Fruit fly (Drosophila melanogaster) whole organism, embryonic: Measurements from ENCODE around the gene CG32260.

ENCODE experiments used
- ATbp ChIP-seq: fragments of 200-800 bp; sonication (Bioruptor generic); optimal IDR thresholded peaks from 2 replicates; lab custom pipeline; 2017; ENCODE audit warnings: missing biosample characterization, mild to moderate bottlenecking, missing genetic modification characterization, missing genetic modification reagents
- Blimp-1 ChIP-seq: fragments of 200-800 bp; sonication (Bioruptor generic); optimal IDR thresholded peaks from 3 replicates; lab custom pipeline; 2018; ENCODE audit warnings: missing biosample characterization, missing genetic modification characterization, mild to moderate bottlenecking, moderate library complexity, missing genetic modification reagents
- BtbVII ChIP-seq: fragments of 200-800 bp; sonication (Bioruptor generic); optimal IDR thresholded peaks from 3 replicates; lab custom pipeline; 2017; ENCODE audit warnings: missing biosample characterization, mild to moderate bottlenecking, missing genetic modification characterization
- C15 ChIP-seq: fragments of 200-800 bp; sonication (Bioruptor generic); IDR thresholded peaks from 3 replicates; pipeline ENCODE4 v1.3.6; 2022; ENCODE audit warnings: missing biosample characterization, missing genetic modification characterization
- CG10366 ChIP-seq: fragments of 200-800 bp; sonication (Bioruptor generic); IDR thresholded peaks from 2 replicates; pipeline ENCODE4 v1.3.6; 2022; ENCODE audit warnings: missing biosample characterization, missing genetic modification characterization
- CG10462 ChIP-seq: fragments of 200-800 bp; sonication (Bioruptor generic); optimal IDR thresholded peaks from 2 replicates; lab custom pipeline; 2016; ENCODE audit warnings: missing biosample characterization, missing genetic modification characterization
- CG10565 ChIP-seq: fragments of 200-800 bp; sonication (Bioruptor generic); optimal IDR thresholded peaks from 3 replicates; lab custom pipeline; 2016; ENCODE audit warnings: missing biosample characterization, mild to moderate bottlenecking, missing genetic modification characterization
- CG10979 ChIP-seq: fragments of 200-800 bp; sonication (Bioruptor generic); optimal IDR thresholded peaks from 2 replicates; lab custom pipeline; 2018; ENCODE audit warnings: missing biosample characterization, mild to moderate bottlenecking, missing genetic modification characterization, moderate library complexity
- CG11504 ChIP-seq: fragments of 200-800 bp; sonication (Bioruptor generic); optimal IDR thresholded peaks from 3 replicates; lab custom pipeline; 2019; ENCODE audit warnings: missing biosample characterization, mild to moderate bottlenecking, missing genetic modification characterization, moderate library complexity
- CG13287 ChIP-seq: fragments of 200-800 bp; sonication (Bioruptor generic); IDR thresholded peaks from 2 replicates; pipeline ENCODE4 v1.3.6; 2022; ENCODE audit warnings: missing biosample characterization, missing genetic modification characterization; ENCODE audit not compliant: partially characterized antibody
- CG14667 ChIP-seq: fragments of 200-800 bp; sonication (Bioruptor generic); IDR thresholded peaks from 2 replicates; pipeline ENCODE4 v1.3.6; 2022; ENCODE audit warnings: missing biosample characterization, missing genetic modification characterization
- CG15514 ChIP-seq: fragments of 200-800 bp; sonication (Bioruptor generic); optimal IDR thresholded peaks from 3 replicates; lab custom pipeline; 2017; ENCODE audit warnings: missing biosample characterization, missing genetic modification characterization, mild to moderate bottlenecking, moderate library complexity, missing genetic modification reagents
- CG17361 ChIP-seq: fragments of 200-800 bp; sonication (Bioruptor generic); IDR thresholded peaks from 3 replicates; pipeline ENCODE4 v1.3.6; 2022; ENCODE audit warnings: missing biosample characterization, missing genetic modification characterization
- CG18764 ChIP-seq: fragments of 200-800 bp; sonication (Bioruptor generic); optimal IDR thresholded peaks from 3 replicates; lab custom pipeline; 2016; ENCODE audit warnings: missing biosample characterization, missing genetic modification characterization
- CG31224 ChIP-seq: fragments of 200-800 bp; sonication (Bioruptor generic); IDR thresholded peaks from 2 replicates; pipeline ENCODE4 v1.3.6; 2022; ENCODE audit warnings: missing biosample characterization, missing genetic modification characterization
- CG3407 ChIP-seq: fragments of 200-800 bp; sonication (Bioruptor generic); optimal IDR thresholded peaks from 2 replicates; lab custom pipeline; 2018; ENCODE audit warnings: missing biosample characterization, mild to moderate bottlenecking, missing genetic modification characterization
- CG4730 ChIP-seq: fragments of 200-800 bp; sonication (Bioruptor generic); IDR thresholded peaks from 2 replicates; pipeline ENCODE4 v1.3.6; 2022; ENCODE audit warnings: missing biosample characterization, missing genetic modification characterization
- CG6683 ChIP-seq: fragments of 200-800 bp; sonication (Bioruptor generic); optimal IDR thresholded peaks from 2 replicates; lab custom pipeline; 2017; ENCODE audit warnings: missing biosample characterization, mild to moderate bottlenecking, missing genetic modification characterization, missing genetic modification reagents
- CG7271 ChIP-seq: fragments of 200-800 bp; sonication (Bioruptor generic); optimal IDR thresholded peaks from 2 replicates; lab custom pipeline; 2018; ENCODE audit warnings: missing biosample characterization, mild to moderate bottlenecking, missing genetic modification characterization, moderate library complexity
- CG7987 ChIP-seq: fragments of 200-800 bp; sonication (Bioruptor generic); optimal IDR thresholded peaks from 2 replicates; lab custom pipeline; 2018; ENCODE audit warnings: missing biosample characterization, mild to moderate bottlenecking, missing genetic modification characterization, moderate library complexity
- CG8765 ChIP-seq: fragments of 200-800 bp; sonication (Bioruptor generic); IDR thresholded peaks from 2 replicates; pipeline ENCODE4 v1.3.6; 2022; ENCODE audit warnings: missing biosample characterization, missing genetic modification characterization
- CG8944 ChIP-seq: fragments of 200-800 bp; sonication (Bioruptor generic); optimal IDR thresholded peaks from 3 replicates; lab custom pipeline; 2016; ENCODE audit warnings: missing biosample characterization, missing genetic modification characterization
- CG9817 ChIP-seq: fragments of 200-800 bp; sonication (Bioruptor generic); optimal IDR thresholded peaks from 2 replicates; lab custom pipeline; 2018; ENCODE audit warnings: missing biosample characterization, mild to moderate bottlenecking, missing genetic modification characterization, moderate library complexity
- Dek ChIP-seq: fragments of 200-800 bp; sonication (Bioruptor generic); optimal IDR thresholded peaks from 3 replicates; lab custom pipeline; 2019; ENCODE audit warnings: missing biosample characterization, mild to moderate bottlenecking, missing genetic modification characterization, moderate library complexity
- H2.0 ChIP-seq: fragments of 200-800 bp; sonication (Bioruptor generic); IDR thresholded peaks from 2 replicates; pipeline ENCODE4 v1.3.6; 2022; ENCODE audit warnings: missing biosample characterization, missing genetic modification characterization
- HHEX ChIP-seq: fragments of 200-800 bp; sonication (Bioruptor generic); optimal IDR thresholded peaks from 3 replicates; lab custom pipeline; 2017; ENCODE audit warnings: missing biosample characterization, mild to moderate bottlenecking, missing genetic modification characterization, missing genetic modification reagents
- Hr51 ChIP-seq, 2 experiments: fragments of 200-800 bp; sonication (Bioruptor generic); optimal IDR thresholded peaks; 2 replicates in 1 of 2; 3 replicates in 1 of 2; lab custom pipeline; 2016 to 2018; ENCODE audit warnings: missing biosample characterization in 2 of 2, missing genetic modification characterization in 2 of 2, mild to moderate bottlenecking in 1 of 2, moderate library complexity in 1 of 2
- NFAT ChIP-seq: fragments of 200-800 bp; sonication (Bioruptor generic); IDR thresholded peaks from 2 replicates; pipeline ENCODE4 v1.3.6; 2022; ENCODE audit warnings: missing biosample characterization, missing genetic modification characterization
- Nf-YC ChIP-seq: fragments of 200-800 bp; optimal IDR thresholded peaks from 3 replicates; lab custom pipeline; 2019; ENCODE audit warnings: missing biosample characterization, mild to moderate bottlenecking, missing genetic modification characterization, moderate library complexity
- Sin3A ChIP-seq: fragments of >200 bp; optimal IDR thresholded peaks from 2 replicates; lab custom pipeline; 2018
- Ssrp ChIP-seq: fragments of 200-800 bp; sonication (Bioruptor generic); optimal IDR thresholded peaks from 2 replicates; lab custom pipeline; 2018; ENCODE audit warnings: missing biosample characterization, mild to moderate bottlenecking, missing genetic modification characterization, moderate library complexity
- chm ChIP-seq: fragments of 200-800 bp; sonication (Bioruptor generic); IDR thresholded peaks from 2 replicates; pipeline ENCODE4 v1.3.6; 2022; ENCODE audit warnings: missing biosample characterization, missing genetic modification characterization
- chn ChIP-seq: fragments of 200-800 bp; sonication (Bioruptor generic); optimal IDR thresholded peaks from 2 replicates; lab custom pipeline; 2016; ENCODE audit warnings: missing biosample characterization, missing genetic modification characterization
- fd102C ChIP-seq: fragments of 200-800 bp; sonication (Bioruptor generic); optimal IDR thresholded peaks from 2 replicates; lab custom pipeline; 2018; ENCODE audit warnings: missing biosample characterization, mild to moderate bottlenecking, missing genetic modification characterization, moderate library complexity
- ftz-f1 ChIP-seq: fragments of 200-800 bp; sonication (Bioruptor generic); optimal IDR thresholded peaks from 2 replicates; lab custom pipeline; 2016; ENCODE audit warnings: missing biosample characterization, missing genetic modification characterization
- lbe ChIP-seq: fragments of 200-800 bp; sonication (Bioruptor generic); optimal IDR thresholded peaks from 2 replicates; lab custom pipeline; 2016; ENCODE audit warnings: missing biosample characterization, mild to moderate bottlenecking, missing genetic modification characterization
- nerfin-1 ChIP-seq: fragments of 200-800 bp; sonication (Bioruptor generic); optimal IDR thresholded peaks from 3 replicates; lab custom pipeline; 2019; ENCODE audit warnings: missing biosample characterization, mild to moderate bottlenecking, missing genetic modification characterization, moderate library complexity
- oc ChIP-seq: fragments of 200-800 bp; sonication (Bioruptor generic); optimal IDR thresholded peaks from 2 replicates; lab custom pipeline; 2018; ENCODE audit warnings: missing biosample characterization, mild to moderate bottlenecking, missing genetic modification characterization, moderate library complexity
- peb ChIP-seq: fragments of 200-800 bp; sonication (Bioruptor generic); IDR thresholded peaks from 2 replicates; pipeline ENCODE4 v1.3.6; 2022; ENCODE audit warnings: missing biosample characterization, missing genetic modification characterization
- pita ChIP-seq: fragments of 200-800 bp; sonication (Bioruptor generic); optimal IDR thresholded peaks from 2 replicates; lab custom pipeline; 2017; ENCODE audit warnings: missing biosample characterization, mild to moderate bottlenecking, missing genetic modification characterization
- salm ChIP-seq: fragments of 200-800 bp; sonication (Bioruptor generic); optimal IDR thresholded peaks from 2 replicates; lab custom pipeline; 2018; ENCODE audit warnings: missing biosample characterization, mild to moderate bottlenecking, missing genetic modification characterization
- ssp ChIP-seq: fragments of 200-800 bp; sonication (Bioruptor generic); IDR thresholded peaks from 2 replicates; pipeline ENCODE4 v1.3.6; 2022; ENCODE audit warnings: missing biosample characterization, missing genetic modification characterization
- tio ChIP-seq: fragments of 200-800 bp; sonication (Bioruptor generic); optimal IDR thresholded peaks from 2 replicates; lab custom pipeline; 2017; ENCODE audit warnings: missing biosample characterization, missing genetic modification characterization, inconsistent platforms
- tll ChIP-seq, 2 experiments: fragments of 200-800 bp in 1 of 2; fragments of >200 bp in 1 of 2; sonication (Bioruptor generic) in 1 of 2; optimal IDR thresholded peaks; 2 replicates each; lab custom pipeline; 2017 to 2019; ENCODE audit warnings: missing biosample characterization in 2 of 2, missing genetic modification characterization in 2 of 2, mild to moderate bottlenecking in 1 of 2, moderate library complexity in 1 of 2
- toy ChIP-seq: fragments of 200-800 bp; sonication (Bioruptor generic); IDR thresholded peaks from 2 replicates; pipeline ENCODE4 v1.3.6; 2022; ENCODE audit warnings: missing biosample characterization, missing genetic modification characterization
- unc-4 ChIP-seq: fragments of 200-800 bp; sonication (Bioruptor generic); IDR thresholded peaks from 2 replicates; pipeline ENCODE4 v1.3.6; 2022; ENCODE audit warnings: missing biosample characterization, missing genetic modification characterization; ENCODE audit not compliant: partially characterized antibody
- vvl ChIP-seq: fragments of 200-800 bp; sonication (Bioruptor generic); IDR thresholded peaks from 2 replicates; pipeline ENCODE4 v1.3.6; 2022; ENCODE audit warnings: missing biosample characterization, missing genetic modification characterization
- wor ChIP-seq: fragments of 200-800 bp; sonication (Bioruptor generic); IDR thresholded peaks from 2 replicates; pipeline ENCODE4 v1.3.6; 2022; ENCODE audit warnings: missing biosample characterization, missing genetic modification characterization
- z ChIP-seq: fragments of 200-800 bp; sonication (Bioruptor generic); IDR thresholded peaks from 3 replicates; pipeline ENCODE4 v1.3.6; 2022; ENCODE audit warnings: missing biosample characterization, missing genetic modification characterization

Gene CG32260

DNA sequence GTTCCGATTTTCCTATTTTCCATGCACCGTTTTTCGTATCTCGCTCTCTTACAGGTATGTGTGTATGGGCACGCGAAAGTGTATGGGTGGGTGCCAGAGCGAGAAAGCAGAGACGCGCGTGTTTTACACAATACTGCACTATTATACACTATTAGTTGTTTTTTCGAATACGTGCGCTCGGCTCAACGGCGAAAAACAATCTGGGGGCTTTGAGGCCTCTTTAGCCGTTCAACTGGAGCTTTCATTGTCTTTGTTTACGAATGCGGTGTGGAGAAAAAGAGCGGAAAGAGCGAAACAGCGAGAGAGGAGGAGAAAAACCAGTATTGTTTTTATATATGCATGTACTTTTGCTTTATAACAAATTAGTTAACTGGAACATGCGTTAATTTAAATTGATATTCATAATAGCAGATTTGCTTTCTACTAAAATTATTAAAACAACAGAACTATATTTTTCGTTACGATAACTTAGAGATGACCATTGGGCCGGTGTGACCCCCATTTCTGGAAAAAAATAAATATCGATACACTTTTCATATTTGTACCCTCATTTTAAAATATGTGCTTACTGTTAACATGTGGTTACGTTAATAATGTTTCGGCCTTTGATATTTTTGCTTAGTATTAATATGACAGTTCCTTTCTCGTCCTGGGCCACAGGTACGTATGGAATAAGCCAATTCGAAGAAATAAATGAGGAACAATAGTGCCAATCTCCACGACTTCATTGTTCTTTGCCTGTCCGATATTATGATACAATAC is 39.5 kb upstream of the CG32260 start, which contains the start of gene CG14995 (continued):
- TF ChIP-seq Blimp-1 (GFP tag; lab: Kevin White, UChicago): peak; percentile 15
- TF ChIP-seq Ssrp (tag; lab: Kevin White, UChicago): no peak
- TF ChIP-seq CG10462 (GFP tag; lab: Kevin White, UChicago): no peak
- TF ChIP-seq CG14667: no peak
- TF ChIP-seq CG7987: peak; percentile 56
- TF ChIP-seq wor (GFP tag; lab: Robert Waterston, UW): no peak
- TF ChIP-seq vvl (GFP tag; lab: Robert Waterston, UW): peak; percentile 49; the same call in 1 of the 2 replicates
- TF ChIP-seq Hr51 (GFP tag; optimal IDR thresholded peaks at IDR 0.05; lab: Kevin White, UChicago): no peak
- TF ChIP-seq z: no peak
- no peak for TF ChIP-seq Sin3A (lab: Kevin White, UChicago)
- no peak for TF ChIP-seq C15
- no peak for TF ChIP-seq CG6683 (GFP tag; lab: Kevin White, UChicago)
- no peak for TF ChIP-seq CG3407
- TF ChIP-seq CG10565 (GFP tag; lab: Kevin White, UChicago): no peak
- peak; percentile 31 for TF ChIP-seq CG15514 (GFP tag; lab: Kevin White, UChicago)
- TF ChIP-seq ssp (GFP tag; lab: Robert Waterston, UW): no peak
- TF ChIP-seq toy (GFP tag; lab: Robert Waterston, UW): no peak
- TF ChIP-seq nerfin-1 (tag; lab: Kevin White, UChicago): peak; percentile 97
- TF ChIP-seq salm (tag; lab: Kevin White, UChicago): peak; percentile 21
- TF ChIP-seq ATbp (GFP tag; lab: Kevin White, UChicago): no peak
- TF ChIP-seq CG13287 (GFP tag; lab: Robert Waterston, UW): peak; percentile 69
- peak; percentile 79 for TF ChIP-seq BtbVII (GFP tag; lab: Kevin White, UChicago)
- peak; percentile 31 for TF ChIP-seq Nf-YC (tag; lab: Kevin White, UChicago)
- TF ChIP-seq CG4730 (GFP tag; lab: Robert Waterston, UW): no peak
- no peak for TF ChIP-seq fd102C (GFP tag; lab: Kevin White, UChicago)
- TF ChIP-seq chn (GFP tag; lab: Kevin White, UChicago): no peak
- no peak for TF ChIP-seq CG9817 (tag; lab: Kevin White, UChicago)
- peak; percentile 67 for TF ChIP-seq oc (tag; lab: Kevin White, UChicago)
- TF ChIP-seq tll (GFP tag; optimal IDR thresholded peaks at IDR 0.05; lab: Kevin White, UChicago): no peak
- TF ChIP-seq CG10979 (tag; lab: Kevin White, UChicago): peak; percentile 8
- TF ChIP-seq CG31224: no peak
- TF ChIP-seq tio (GFP tag; lab: Kevin White, UChicago): no peak
- TF ChIP-seq CG7271: no peak
- TF ChIP-seq CG8944 (GFP tag; lab: Kevin White, UChicago): no peak
- TF ChIP-seq CG18764 (GFP tag; lab: Kevin White, UChicago): no peak
- peak; percentile 72 for TF ChIP-seq unc-4 (GFP tag; lab: Robert Waterston, UW)
- no peak for TF ChIP-seq CG10366 (GFP tag; lab: Robert Waterston, UW)
- peak; percentile 65 for TF ChIP-seq lbe (GFP tag; lab: Kevin White, UChicago)
- TF ChIP-seq H2.0: no peak
- peak; percentile 14 for TF ChIP-seq CG11504 (tag; lab: Kevin White, UChicago)
- no peak for TF ChIP-seq NFAT (GFP tag; lab: Robert Waterston, UW)
- TF ChIP-seq pita (GFP tag; lab: Kevin White, UChicago): no peak
- TF ChIP-seq HHEX (GFP tag; lab: Kevin White, UChicago): peak; percentile 7
- peak; percentile 16 for TF ChIP-seq ftz-f1
- peak; percentile 74; the same call in 1 of the 2 replicates for TF ChIP-seq chm (GFP tag; lab: Robert Waterston, UW)
- no peak for TF ChIP-seq CG17361 (GFP tag; lab: Robert Waterston, UW)
- no peak for TF ChIP-seq Dek
- no peak for TF ChIP-seq CG8765 (GFP tag; lab: Robert Waterston, UW)
- no peak for TF ChIP-seq peb (GFP tag; lab: Robert Waterston, UW)
